Fruit fly (Drosophila melanogaster): ENCODE measurements around the gene Uros1.

Gene Uros1

dm6 chrX:8894315-8895017 lies 5.6 kb downstream of the Uros1 start (continued):
- peak; percentile 37 to 70 for TF ChIP-seq chif (GFP tag; optimal IDR thresholded peaks at IDR 0.05)
- TF ChIP-seq Bteb2 (GFP tag; optimal IDR thresholded peaks at IDR 0.05): peak; percentile 50
- TF ChIP-seq Ada2b (GFP tag; IDR thresholded peaks at IDR 0.05): peak; percentile 75
- TF ChIP-seq repo (GFP tag; optimal IDR thresholded peaks at IDR 0.05): peak; percentile 32
- peak; percentile 64 for TF ChIP-seq peb (GFP tag; IDR thresholded peaks at IDR 0.05)
- no peak for TF ChIP-seq br (optimal IDR thresholded peaks at IDR 0.05)

dm6 chrX:8893378-8893912 lies 6.6 kb downstream of the Uros1 start:
- TF ChIP-seq Xbp1 (GFP tag; optimal IDR thresholded peaks at IDR 0.05) (no peak), sens (GFP tag) (peak; percentile 67), CG10959 (GFP tag; IDR thresholded peaks at IDR 0.05) (no peak), Hr78 (GFP tag; optimal IDR thresholded peaks at IDR 0.05) (peak in 1 of 2 experiments; percentile 18), CG31224 (GFP tag; IDR thresholded peaks at IDR 0.05) (no peak), sqz (GFP tag; optimal IDR thresholded peaks at IDR 0.05) (no peak), HmgD (GFP tag; optimal IDR thresholded peaks at IDR 0.05) (no peak), D19A (tag; optimal IDR thresholded peaks at IDR 0.05) (peak; percentile 75), chn (GFP tag; optimal IDR thresholded peaks at IDR 0.05) (no peak), ab (GFP tag; optimal IDR thresholded peaks at IDR 0.05) (no peak), CG14860 (GFP tag; IDR thresholded peaks at IDR 0.05; ENCODE audit: partially characterized antibody) (peak; percentile 44; the same call in 2 of the 3 replicates), eyg (GFP tag; optimal IDR thresholded peaks at IDR 0.05) (no peak), CG7963 (GFP tag; IDR thresholded peaks at IDR 0.05; ENCODE audit: partially characterized antibody) (no peak), hkb (optimal IDR thresholded peaks at IDR 0.05) (no peak), hkb (GFP tag; IDR thresholded peaks at IDR 0.05) (no peak), CG11696 (GFP tag; IDR thresholded peaks at IDR 0.05) (no peak), CG3838 (GFP tag; optimal IDR thresholded peaks at IDR 0.05) (no peak), btn (GFP tag; optimal IDR thresholded peaks at IDR 0.05) (no peak), ro (GFP tag; IDR thresholded peaks at IDR 0.05) (no peak), zfh1 (GFP tag; IDR thresholded peaks at IDR 0.05) (no peak), CG12744 (GFP tag; optimal IDR thresholded peaks at IDR 0.05) (no peak), E2f1 (GFP tag; IDR thresholded peaks at IDR 0.05) (no peak), CG17328 (GFP tag; IDR thresholded peaks at IDR 0.05) (no peak), CG17385 (GFP tag; optimal IDR thresholded peaks at IDR 0.05) (no peak), gcm2 (GFP tag; optimal IDR thresholded peaks at IDR 0.05) (no peak), nau (GFP tag; optimal IDR thresholded peaks at IDR 0.05) (no peak), row (GFP tag; IDR thresholded peaks at IDR 0.05) (peak; percentile 27; the same call in 1 of the 3 replicates), shn (GFP tag; optimal IDR thresholded peaks at IDR 0.05) (no peak), CG15479 (GFP tag; optimal IDR thresholded peaks at IDR 0.05) (no peak), sd (tag; optimal IDR thresholded peaks at IDR 0.05) (no peak), Six4 (GFP tag; optimal IDR thresholded peaks at IDR 0.05) (no peak), bbx (GFP tag; IDR thresholded peaks at IDR 0.05; ENCODE audit: partially characterized antibody) (0 out of 2 replicates have a peak, but pooled peaks have one; percentile 30), vfl (GFP tag; optimal IDR thresholded peaks at IDR 0.05) (no peak), Hr39 (optimal IDR thresholded peaks at IDR 0.05) (no peak), nmo (GFP tag; optimal IDR thresholded peaks at IDR 0.05) (no peak), sna (GFP tag; IDR thresholded peaks at IDR 0.05; ENCODE audit: partially characterized antibody) (no peak), Med (GFP tag) (peak; percentile 50), stwl (tag; optimal IDR thresholded peaks at IDR 0.05) (peak; percentile 25), Nf-YC (tag; optimal IDR thresholded peaks at IDR 0.05) (no peak), Sry-β (GFP tag; optimal IDR thresholded peaks at IDR 0.05) (no peak), CG34422 (GFP tag; IDR thresholded peaks at IDR 0.05) (no peak), CG8924 (tag; optimal IDR thresholded peaks at IDR 0.05) (no peak), hbn (GFP tag; IDR thresholded peaks at IDR 0.05; ENCODE audit: partially characterized antibody) (no peak), sim (GFP tag; IDR thresholded peaks at IDR 0.05) (no peak)

Data from whole organism, embryonic.